Fruit fly (Drosophila melanogaster): ENCODE data around the gene Gbeta5.

dm6 chrX:8140707-8141106 is 11.4 kb downstream of the Gbeta5 start:
- TF ChIP-seq psq (optimal IDR thresholded peaks at IDR 0.05) (no peak), h (optimal IDR thresholded peaks at IDR 0.05) (no peak)

Data from Kc167 (cell line).